Fruit fly (Drosophila melanogaster) whole organism, embryonic: Measurements from ENCODE around the gene CG43448.

ENCODE experiments used
- Bteb2 ChIP-seq: fragments of 200-800 bp; sonication (Bioruptor generic); optimal IDR thresholded peaks from 2 replicates; lab custom pipeline; 2016; ENCODE audit warnings: missing biosample characterization, missing genetic modification characterization
- CG1024 ChIP-seq: fragments of 200-800 bp; sonication (Bioruptor generic); IDR thresholded peaks from 2 replicates; pipeline ENCODE4 v1.3.6; 2022; ENCODE audit warnings: missing biosample characterization, missing genetic modification characterization
- CG11093 ChIP-seq: fragments of 200-800 bp; sonication (Bioruptor generic); IDR thresholded peaks from 3 replicates; pipeline ENCODE4 v1.3.6; 2022; ENCODE audit warnings: missing biosample characterization, missing genetic modification characterization
- CG12236 ChIP-seq: fragments of 200-800 bp; sonication (Bioruptor generic); optimal IDR thresholded peaks from 2 replicates; lab custom pipeline; 2016; ENCODE audit warnings: missing biosample characterization, missing genetic modification characterization
- CG12391 ChIP-seq: fragments of 200-800 bp; sonication (Bioruptor generic); optimal IDR thresholded peaks from 3 replicates; lab custom pipeline; 2018; ENCODE audit warnings: missing biosample characterization, mild to moderate bottlenecking, missing genetic modification characterization, moderate library complexity
- CG12769 ChIP-seq: fragments of 200-800 bp; sonication (Bioruptor generic); optimal IDR thresholded peaks from 2 replicates; lab custom pipeline; 2019; ENCODE audit warnings: missing biosample characterization, mild to moderate bottlenecking, missing genetic modification characterization, moderate library complexity
- CG15011 ChIP-seq: fragments of 200-800 bp; sonication (Bioruptor generic); optimal IDR thresholded peaks from 3 replicates; lab custom pipeline; 2018; ENCODE audit warnings: missing biosample characterization, mild to moderate bottlenecking, missing genetic modification characterization
- CG1529 ChIP-seq: fragments of 200-800 bp; sonication (Bioruptor generic); optimal IDR thresholded peaks from 3 replicates; lab custom pipeline; 2018; ENCODE audit warnings: missing biosample characterization, missing genetic modification characterization
- CG15479 ChIP-seq: fragments of 200-800 bp; sonication (Bioruptor generic); optimal IDR thresholded peaks from 3 replicates; lab custom pipeline; 2019; ENCODE audit warnings: missing biosample characterization, mild to moderate bottlenecking, missing genetic modification characterization, moderate library complexity
- CG15514 ChIP-seq: fragments of 200-800 bp; sonication (Bioruptor generic); optimal IDR thresholded peaks from 3 replicates; lab custom pipeline; 2017; ENCODE audit warnings: missing biosample characterization, missing genetic modification characterization, mild to moderate bottlenecking, moderate library complexity, missing genetic modification reagents
- CG15601 ChIP-seq: fragments of 200-800 bp; sonication (Bioruptor generic); optimal IDR thresholded peaks from 3 replicates; lab custom pipeline; 2019; ENCODE audit warnings: missing biosample characterization, mild to moderate bottlenecking, missing genetic modification characterization, moderate library complexity
- CG17359 ChIP-seq: fragments of 200-800 bp; sonication (Bioruptor generic); optimal IDR thresholded peaks from 3 replicates; lab custom pipeline; 2018; ENCODE audit warnings: missing biosample characterization, mild to moderate bottlenecking, missing genetic modification characterization, moderate library complexity
- CG2120 ChIP-seq: fragments of 200-800 bp; sonication (Bioruptor generic); optimal IDR thresholded peaks from 3 replicates; lab custom pipeline; 2016; ENCODE audit warnings: missing biosample characterization, missing genetic modification characterization
- CG3163 ChIP-seq: fragments of 200-800 bp; sonication (Bioruptor generic); optimal IDR thresholded peaks from 3 replicates; lab custom pipeline; 2016; ENCODE audit warnings: missing biosample characterization, missing genetic modification characterization
- CG34376 ChIP-seq: fragments of 200-800 bp; sonication (Bioruptor generic); optimal IDR thresholded peaks from 2 replicates; lab custom pipeline; 2018; ENCODE audit warnings: missing biosample characterization, mild to moderate bottlenecking, missing genetic modification characterization
- CG3847 ChIP-seq: fragments of 200-800 bp; sonication (Bioruptor generic); IDR thresholded peaks from 2 replicates; pipeline ENCODE4 v1.3.6; 2022; ENCODE audit warnings: missing biosample characterization, missing genetic modification characterization
- CG4707 ChIP-seq: fragments of 200-800 bp; sonication (Bioruptor generic); optimal IDR thresholded peaks from 2 replicates; lab custom pipeline; 2018; ENCODE audit warnings: missing biosample characterization, mild to moderate bottlenecking, missing genetic modification characterization, moderate library complexity
- CG7786 ChIP-seq: fragments of 200-800 bp; sonication (Bioruptor generic); optimal IDR thresholded peaks from 2 replicates; lab custom pipeline; 2016; ENCODE audit warnings: missing biosample characterization, missing genetic modification characterization
- CG7839 ChIP-seq: fragments of 200-800 bp; sonication (Bioruptor generic); optimal IDR thresholded peaks from 3 replicates; lab custom pipeline; 2018; ENCODE audit warnings: missing biosample characterization, mild to moderate bottlenecking, missing genetic modification characterization, moderate library complexity
- CG7987 ChIP-seq: fragments of 200-800 bp; sonication (Bioruptor generic); optimal IDR thresholded peaks from 2 replicates; lab custom pipeline; 2018; ENCODE audit warnings: missing biosample characterization, mild to moderate bottlenecking, missing genetic modification characterization, moderate library complexity
- Dp ChIP-seq: fragments of 200-800 bp; sonication (Bioruptor generic); optimal IDR thresholded peaks from 2 replicates; lab custom pipeline; 2018; ENCODE audit warnings: missing biosample characterization, mild to moderate bottlenecking, missing genetic modification characterization, moderate library complexity
- Drgx ChIP-seq: fragments of 200-800 bp; sonication (Bioruptor generic); IDR thresholded peaks from 2 replicates; pipeline ENCODE4 v1.3.6; 2022; ENCODE audit warnings: missing biosample characterization, missing genetic modification characterization
- HLH54F ChIP-seq: fragments of 200-800 bp; sonication (Bioruptor generic); optimal IDR thresholded peaks from 3 replicates; lab custom pipeline; 2016; ENCODE audit warnings: missing biosample characterization, missing genetic modification characterization
- PHDP ChIP-seq: fragments of 200-800 bp; sonication (Bioruptor generic); optimal IDR thresholded peaks from 3 replicates; lab custom pipeline; 2018; ENCODE audit warnings: missing biosample characterization, mild to moderate bottlenecking, missing genetic modification characterization, moderate library complexity
- Six4 ChIP-seq: fragments of 200-800 bp; sonication (Bioruptor generic); optimal IDR thresholded peaks from 2 replicates; lab custom pipeline; 2016; ENCODE audit warnings: missing biosample characterization, missing genetic modification characterization
- Tbp ChIP-seq: fragments of >200 bp; optimal IDR thresholded peaks from 2 replicates; lab custom pipeline; 2018; ENCODE audit warnings: missing biosample characterization, missing genetic modification characterization
- bbx ChIP-seq: fragments of 200-800 bp; sonication (Bioruptor generic); IDR thresholded peaks from 2 replicates; pipeline ENCODE4 v1.3.6; 2022; ENCODE audit warnings: missing biosample characterization, missing genetic modification characterization; ENCODE audit not compliant: partially characterized antibody
- bowl ChIP-seq: fragments of 200-800 bp; sonication (Bioruptor generic); IDR thresholded peaks from 2 replicates; pipeline ENCODE4 v1.3.6; 2022; ENCODE audit warnings: missing biosample characterization, missing genetic modification characterization
- cg ChIP-seq: fragments of 200-800 bp; sonication (Bioruptor generic); optimal IDR thresholded peaks from 3 replicates; lab custom pipeline; 2019; ENCODE audit warnings: missing biosample characterization, mild to moderate bottlenecking, missing genetic modification characterization, moderate library complexity
- chinmo ChIP-seq: fragments of 200-800 bp; sonication (Bioruptor generic); IDR thresholded peaks from 4 replicates; pipeline ENCODE4 v1.3.6; 2022; ENCODE audit warnings: missing biosample characterization, missing genetic modification characterization; ENCODE audit not compliant: partially characterized antibody
- croc ChIP-seq: fragments of 200-800 bp; sonication (Bioruptor generic); conservative IDR thresholded peaks from 3 replicates; pipeline ENCODE4 v1.3.6; 2022; ENCODE audit warnings: missing biosample characterization, missing genetic modification characterization
- danr ChIP-seq: fragments of 200-800 bp; sonication (Bioruptor generic); IDR thresholded peaks from 2 replicates; pipeline ENCODE4 v1.3.6; 2022; ENCODE audit warnings: missing biosample characterization, missing genetic modification characterization
- fd3F ChIP-seq: fragments of 200-800 bp; sonication (Bioruptor generic); optimal IDR thresholded peaks from 2 replicates; lab custom pipeline; 2018; ENCODE audit warnings: missing biosample characterization, mild to moderate bottlenecking, missing genetic modification characterization, moderate library complexity
- fru ChIP-seq: fragments of >200 bp; optimal IDR thresholded peaks from 2 replicates; lab custom pipeline; 2017
- gro ChIP-seq: fragments of 200-800 bp; sonication (Bioruptor generic); optimal IDR thresholded peaks from 2 replicates; lab custom pipeline; 2016; ENCODE audit warnings: missing biosample characterization, missing genetic modification characterization
- gsb ChIP-seq: fragments of 200-800 bp; sonication (Bioruptor generic); IDR thresholded peaks from 2 replicates; pipeline ENCODE4 v1.3.6; 2022; ENCODE audit warnings: missing biosample characterization, missing genetic modification characterization
- inv ChIP-seq: fragments of 200-800 bp; sonication (Bioruptor generic); IDR thresholded peaks from 2 replicates; pipeline ENCODE4 v1.3.6; 2022; ENCODE audit warnings: missing biosample characterization, missing genetic modification characterization; ENCODE audit not compliant: partially characterized antibody
- kah ChIP-seq: fragments of 200-800 bp; sonication (Bioruptor generic); optimal IDR thresholded peaks from 2 replicates; lab custom pipeline; 2018; ENCODE audit warnings: missing biosample characterization, mild to moderate bottlenecking, missing genetic modification characterization
- knrl ChIP-seq: fragments of 200-800 bp; sonication (Bioruptor generic); IDR thresholded peaks from 3 replicates; pipeline ENCODE4 v1.3.6; 2022; ENCODE audit warnings: missing biosample characterization, missing genetic modification characterization; ENCODE audit not compliant: partially characterized antibody
- lola ChIP-seq, 3 experiments: fragments of >200 bp in 2 of 3; fragments of 200-800 bp in 1 of 3; sonication (Bioruptor generic) in 1 of 3; optimal IDR thresholded peaks; 2 replicates each; lab custom pipeline; 2017 to 2019; ENCODE audit warnings: missing biosample characterization in 3 of 3, missing genetic modification characterization in 3 of 3, mild to moderate bottlenecking in 1 of 3, moderate library complexity in 1 of 3
- maf-S ChIP-seq: fragments of 200-800 bp; sonication (Bioruptor generic); optimal IDR thresholded peaks from 2 replicates; lab custom pipeline; 2016; ENCODE audit warnings: missing biosample characterization, missing genetic modification characterization
- oc ChIP-seq: fragments of 200-800 bp; sonication (Bioruptor generic); optimal IDR thresholded peaks from 2 replicates; lab custom pipeline; 2018; ENCODE audit warnings: missing biosample characterization, mild to moderate bottlenecking, missing genetic modification characterization, moderate library complexity
- psq ChIP-seq: fragments of 200-800 bp; sonication (Bioruptor generic); optimal IDR thresholded peaks from 2 replicates; lab custom pipeline; 2017; ENCODE audit warnings: missing biosample characterization, missing genetic modification characterization
- sc ChIP-seq, 3 experiments: fragments of >200 bp in 2 of 3; fragments of 200-800 bp in 1 of 3; sonication (Bioruptor generic) in 1 of 3; optimal IDR thresholded peaks; 2 replicates in 2 of 3; 3 replicates in 1 of 3; lab custom pipeline; 2017; ENCODE audit warnings: mild to moderate bottlenecking in 1 of 3, missing biosample characterization in 1 of 3, missing genetic modification characterization in 1 of 3, missing genetic modification reagents in 1 of 3
- sd ChIP-seq: fragments of 200-800 bp; sonication (Bioruptor generic); optimal IDR thresholded peaks from 3 replicates; lab custom pipeline; 2018; ENCODE audit warnings: missing biosample characterization, mild to moderate bottlenecking, missing genetic modification characterization, moderate library complexity
- sim ChIP-seq: fragments of 200-800 bp; sonication (Bioruptor generic); IDR thresholded peaks from 2 replicates; pipeline ENCODE4 v1.3.6; 2022; ENCODE audit warnings: missing biosample characterization, missing genetic modification characterization
- sisA ChIP-seq: fragments of 200-800 bp; sonication (Bioruptor generic); IDR thresholded peaks from 2 replicates; pipeline ENCODE4 v1.3.6; 2022; ENCODE audit warnings: missing biosample characterization, missing genetic modification characterization
- sug ChIP-seq: fragments of 200-800 bp; optimal IDR thresholded peaks from 2 replicates; lab custom pipeline; 2019; ENCODE audit warnings: missing biosample characterization, mild to moderate bottlenecking, missing genetic modification characterization, moderate library complexity
- vvl ChIP-seq: fragments of 200-800 bp; sonication (Bioruptor generic); IDR thresholded peaks from 2 replicates; pipeline ENCODE4 v1.3.6; 2022; ENCODE audit warnings: missing biosample characterization, missing genetic modification characterization
- zen ChIP-seq: fragments of 200-800 bp; sonication (Bioruptor generic); optimal IDR thresholded peaks from 3 replicates; lab custom pipeline; 2018; ENCODE audit warnings: missing biosample characterization, mild to moderate bottlenecking, missing genetic modification characterization, moderate library complexity
- zfh2 ChIP-seq: fragments of 200-800 bp; sonication (Bioruptor generic); optimal IDR thresholded peaks from 2 replicates; lab custom pipeline; 2016; ENCODE audit warnings: missing biosample characterization, missing genetic modification characterization

CG43448 gene

dm6 chr3R:30235253-30235652, 2.3 kb downstream of the CG43448 start (continued):
- peak; percentile 54 for TF ChIP-seq CG7839
- no peak for TF ChIP-seq CG4707 (GFP tag; lab: Kevin White, UChicago)
- no peak for TF ChIP-seq croc (GFP tag; lab: Robert Waterston, UW)
- TF ChIP-seq sd (tag; lab: Kevin White, UChicago), result no peak
- TF ChIP-seq CG15011, result no peak
- no peak for TF ChIP-seq CG3847 (GFP tag; lab: Robert Waterston, UW)
- TF ChIP-seq CG3163 (GFP tag; lab: Kevin White, UChicago), result no peak
- TF ChIP-seq CG12769 (tag; lab: Kevin White, UChicago), result peak; percentile 17
- no peak for TF ChIP-seq psq (GFP tag; lab: Kevin White, UChicago)
- TF ChIP-seq CG12236 (GFP tag; lab: Kevin White, UChicago), result no peak
- no peak for TF ChIP-seq CG7987 (GFP tag; lab: Kevin White, UChicago)
- peak; percentile 39; the same call in 1 of the 2 replicates for TF ChIP-seq vvl (GFP tag; lab: Robert Waterston, UW)
- no peak for TF ChIP-seq knrl (GFP tag; lab: Robert Waterston, UW)
- TF ChIP-seq kah (GFP tag; lab: Kevin White, UChicago), result no peak
- no peak for TF ChIP-seq Tbp (GFP tag; lab: Kevin White, UChicago)
- TF ChIP-seq cg (GFP tag; lab: Kevin White, UChicago), result no peak
- TF ChIP-seq gsb (GFP tag; lab: Robert Waterston, UW), result no peak
- no peak for TF ChIP-seq HLH54F (GFP tag; lab: Kevin White, UChicago)
- no peak for TF ChIP-seq Six4 (GFP tag; lab: Kevin White, UChicago)
- TF ChIP-seq CG11093 (GFP tag; lab: Robert Waterston, UW), result no peak
- TF ChIP-seq CG1529 (GFP tag; lab: Kevin White, UChicago), result peak; percentile 18
- no peak for TF ChIP-seq sim (GFP tag; lab: Robert Waterston, UW)
- no peak for TF ChIP-seq inv (GFP tag; lab: Robert Waterston, UW)
- TF ChIP-seq Bteb2 (GFP tag; lab: Kevin White, UChicago), result no peak
- peak; percentile 39 for TF ChIP-seq CG12391 (tag; lab: Kevin White, UChicago)
- no peak for TF ChIP-seq CG1024 (GFP tag; lab: Robert Waterston, UW)
- no peak for TF ChIP-seq bowl (GFP tag; lab: Robert Waterston, UW)
- TF ChIP-seq maf-S (GFP tag; lab: Kevin White, UChicago), result no peak
- no peak for TF ChIP-seq lola (GFP tag; optimal IDR thresholded peaks at IDR 0.05; lab: Kevin White, UChicago)
- peak; percentile 10 for TF ChIP-seq PHDP (tag; lab: Kevin White, UChicago)
- peak; percentile 55 for TF ChIP-seq CG17359 (tag; lab: Kevin White, UChicago)
- TF ChIP-seq oc (tag; lab: Kevin White, UChicago), result no peak
- TF ChIP-seq gro (GFP tag; lab: Kevin White, UChicago), result no peak
- TF ChIP-seq fd3F (GFP tag; lab: Kevin White, UChicago), result no peak
- peak; percentile 39; the same call in 1 of the 2 replicates for TF ChIP-seq sisA (GFP tag; lab: Robert Waterston, UW)
- TF ChIP-seq CG34376 (GFP tag; lab: Kevin White, UChicago), result no peak
- no peak for TF ChIP-seq CG15514 (GFP tag; lab: Kevin White, UChicago)
- no peak for TF ChIP-seq Dp (GFP tag; lab: Kevin White, UChicago)
- TF ChIP-seq zen (tag; lab: Kevin White, UChicago), result no peak
- no peak for TF ChIP-seq sc (optimal IDR thresholded peaks at IDR 0.05; lab: Kevin White, UChicago)
- no peak for TF ChIP-seq sc (GFP tag; optimal IDR thresholded peaks at IDR 0.05; lab: Kevin White, UChicago)
- no peak for TF ChIP-seq chinmo (GFP tag; lab: Robert Waterston, UW)
- peak; percentile 30 for TF ChIP-seq CG15601 (tag; lab: Kevin White, UChicago)
- TF ChIP-seq CG2120, result peak; percentile 37
- no peak for TF ChIP-seq danr (GFP tag; lab: Robert Waterston, UW)
- TF ChIP-seq zfh2 (GFP tag; lab: Kevin White, UChicago), result no peak
- no peak for TF ChIP-seq CG7786 (GFP tag; lab: Kevin White, UChicago)
- no peak for TF ChIP-seq bbx (GFP tag; lab: Robert Waterston, UW)
- TF ChIP-seq sug (tag; lab: Kevin White, UChicago), result no peak
- no peak for TF ChIP-seq Drgx (GFP tag; lab: Robert Waterston, UW)
- TF ChIP-seq CG15479, result no peak
- TF ChIP-seq fru (lab: Kevin White, UChicago), result no peak
